Worm (Caenorhabditis elegans) whole organism, young adult: ENCODE measurements around the gene mppb-1.

Experiments
- C17E4.6 ChIP-seq: fragments of 200-800 bp; sonication (Bioruptor generic); IDR thresholded peaks from 2 replicates; pipeline ENCODE4 v1.3.6; 2022; ENCODE audit warnings: missing genetic modification reagents, missing genetic modification characterization, missing compliant biosample characterization
- D2030.7 ChIP-seq: fragments of 200-800 bp; sonication (Bioruptor generic); IDR thresholded peaks from 2 replicates; pipeline ENCODE4 v1.3.6; 2022; ENCODE audit warnings: missing genetic modification reagents, missing genetic modification characterization, missing compliant biosample characterization
- F37B4.10 ChIP-seq: fragments of 200-800 bp; sonication (Bioruptor generic); IDR thresholded peaks from 2 replicates; pipeline ENCODE4 v1.3.6; 2022; ENCODE audit warnings: missing genetic modification characterization, missing compliant biosample characterization
- Y53F4B.3 ChIP-seq: fragments of 200-800 bp; sonication (Bioruptor generic); IDR thresholded peaks from 2 replicates; pipeline ENCODE4 v1.3.6; 2022; ENCODE audit warnings: missing genetic modification reagents, missing genetic modification characterization, missing compliant biosample characterization
- Y79H2A.3 ChIP-seq: fragments of 200-800 bp; sonication (Bioruptor generic); conservative IDR thresholded peaks from 2 replicates; pipeline ENCODE4 v1.3.6; 2022; ENCODE audit warnings: missing genetic modification reagents, missing genetic modification characterization, missing compliant biosample characterization
- aptf-3 ChIP-seq: fragments of 200-800 bp; sonication (Bioruptor generic); IDR thresholded peaks from 2 replicates; pipeline ENCODE4 v1.3.6; 2022; ENCODE audit warnings: missing genetic modification characterization, missing compliant biosample characterization
- atf-7 ChIP-seq: sonication (generic microtip); optimal IDR thresholded peaks from 2 replicates; lab custom pipeline; 2017; ENCODE audit warnings: mild to moderate bottlenecking, missing genetic modification characterization, missing compliant biosample characterization
- attf-3 ChIP-seq: fragments of 200-800 bp; sonication (Bioruptor generic); conservative IDR thresholded peaks from 2 replicates; pipeline ENCODE4 v1.3.6; 2022; ENCODE audit warnings: missing genetic modification reagents, missing genetic modification characterization, missing compliant biosample characterization
- attf-5 ChIP-seq: fragments of 200-800 bp; sonication (Bioruptor generic); optimal IDR thresholded peaks from 2 replicates; lab custom pipeline; 2018; ENCODE audit warnings: mild to moderate bottlenecking, missing genetic modification characterization, missing compliant biosample characterization
- cebp-1 ChIP-seq, 2 experiments: fragments of 200-800 bp in 1 of 2; sonication (Bioruptor generic) in 1 of 2; sonication (generic microtip) in 1 of 2; IDR thresholded peaks in 1 of 2; optimal IDR thresholded peaks in 1 of 2; 2 replicates each; pipeline versions ENCODE4 v1.3.6 to Lab custom; 2017 to 2022; ENCODE audit warnings: missing compliant biosample characterization in 2 of 2, missing genetic modification characterization in 2 of 2, mild to moderate bottlenecking in 1 of 2, missing genetic modification reagents in 1 of 2, moderate library complexity in 1 of 2
- ceh-100 ChIP-seq: fragments of 200-800 bp; sonication (Bioruptor generic); IDR thresholded peaks from 2 replicates; pipeline ENCODE4 v1.3.6; 2022; ENCODE audit warnings: missing genetic modification reagents, missing genetic modification characterization, missing compliant biosample characterization
- ceh-79 ChIP-seq: sonication (generic microtip); optimal IDR thresholded peaks from 2 replicates; lab custom pipeline; 2017; ENCODE audit warnings: mild to moderate bottlenecking, missing genetic modification characterization, missing compliant biosample characterization
- ceh-91 ChIP-seq: fragments of 200-800 bp; sonication (Bioruptor generic); IDR thresholded peaks from 2 replicates; pipeline ENCODE4 v1.3.6; 2022; ENCODE audit warnings: missing genetic modification reagents, missing genetic modification characterization, missing compliant biosample characterization
- die-1 ChIP-seq: sonication (generic microtip); optimal IDR thresholded peaks from 2 replicates; lab custom pipeline; 2016; ENCODE audit warnings: missing genotype, mild to moderate bottlenecking, missing genetic modification characterization, missing compliant biosample characterization
- dpl-1 ChIP-seq: fragments of 150-350 bp; optimal IDR thresholded peaks from 2 replicates; lab custom pipeline; 2014; ENCODE audit warnings: missing biosample characterization, missing genetic modification reagents, missing genetic modification characterization
- efl-1 ChIP-seq: fragments of 150-350 bp; optimal IDR thresholded peaks from 2 replicates; lab custom pipeline; 2014; ENCODE audit warnings: missing biosample characterization, missing genetic modification reagents, missing genetic modification characterization
- egl-18 ChIP-seq: fragments of 200-800 bp; sonication (Bioruptor generic); IDR thresholded peaks from 2 replicates; pipeline ENCODE4 v1.3.6; 2022; ENCODE audit warnings: missing genetic modification reagents, missing genetic modification characterization, missing compliant biosample characterization
- egrh-3 ChIP-seq: fragments of 200-800 bp; sonication (Bioruptor generic); IDR thresholded peaks from 2 replicates; pipeline ENCODE4 v1.3.6; 2022; ENCODE audit warnings: missing genetic modification reagents, missing genetic modification characterization, missing compliant biosample characterization
- ets-4 ChIP-seq: fragments of 200-800 bp; sonication (Bioruptor generic); optimal IDR thresholded peaks from 2 replicates; lab custom pipeline; 2018; ENCODE audit warnings: mild to moderate bottlenecking, missing genetic modification characterization, missing compliant biosample characterization
- hrde-1 ChIP-seq: sonication (generic microtip); optimal IDR thresholded peaks from 2 replicates; lab custom pipeline; 2016; ENCODE audit warnings: missing genetic modification characterization, mild to moderate bottlenecking, missing compliant biosample characterization, moderate library complexity, missing genotype, missing genetic modification reagents, borderline replicate concordance
- let-607 ChIP-seq, 2 experiments: fragments of 200-800 bp in 1 of 2; sonication (Bioruptor generic) in 1 of 2; sonication (generic microtip) in 1 of 2; optimal IDR thresholded peaks; 2 replicates each; lab custom pipeline; 2016 to 2018; ENCODE audit warnings: mild to moderate bottlenecking in 2 of 2, missing compliant biosample characterization in 2 of 2, missing genetic modification characterization in 2 of 2, moderate library complexity in 2 of 2, missing genotype in 1 of 2
- lsy-27 ChIP-seq: sonication (generic microtip); optimal IDR thresholded peaks from 2 replicates; lab custom pipeline; 2017; ENCODE audit warnings: missing genetic modification characterization, mild to moderate bottlenecking, missing compliant biosample characterization, antibody characterized with exemption, missing genotype, borderline replicate concordance; ENCODE audit not compliant: insufficient read depth
- madf-10 ChIP-seq: sonication (generic microtip); optimal IDR thresholded peaks from 2 replicates; lab custom pipeline; 2016; ENCODE audit warnings: mild to moderate bottlenecking, missing genetic modification characterization, missing compliant biosample characterization
- madf-6 ChIP-seq: fragments of 200-800 bp; sonication (Bioruptor generic); IDR thresholded peaks from 2 replicates; pipeline ENCODE4 v1.3.6; 2022; ENCODE audit warnings: missing genetic modification reagents, missing genetic modification characterization, missing compliant biosample characterization
- nhr-120 ChIP-seq: fragments of 200-800 bp; sonication (Bioruptor generic); IDR thresholded peaks from 2 replicates; pipeline ENCODE4 v1.3.6; 2022; ENCODE audit warnings: missing genetic modification characterization, missing compliant biosample characterization
- pbrm-1 ChIP-seq: fragments of 200-800 bp; sonication (Bioruptor generic); IDR thresholded peaks from 2 replicates; pipeline ENCODE4 v1.3.6; 2022; ENCODE audit warnings: missing genetic modification reagents, missing genetic modification characterization, missing compliant biosample characterization
- pha-4 ChIP-seq: fragments of 150-350 bp; sonication (generic microtip); optimal IDR thresholded peaks from 2 replicates; lab custom pipeline; 2014; ENCODE audit warnings: missing biosample characterization, missing genetic modification reagents, missing genetic modification characterization
- snpc-4 ChIP-seq, 5 experiments: fragments of 150-350 bp in 1 of 5; sonication (generic microtip) in 4 of 5; optimal IDR thresholded peaks; 2 replicates each; lab custom pipeline; 2014 to 2018; ENCODE audit warnings: missing genetic modification characterization in 5 of 5, missing biosample characterization in 3 of 5, antibody characterized with exemption in 2 of 5, mild to moderate bottlenecking in 2 of 5, missing compliant biosample characterization in 2 of 5, missing genotype in 2 of 5, moderate library complexity in 2 of 5, missing genetic modification reagents in 1 of 5
- sptf-2 ChIP-seq: fragments of 200-800 bp; sonication (Bioruptor generic); optimal IDR thresholded peaks from 2 replicates; lab custom pipeline; 2018; ENCODE audit warnings: mild to moderate bottlenecking, missing genetic modification characterization, missing compliant biosample characterization
- ztf-22 ChIP-seq: fragments of 200-800 bp; sonication (Bioruptor generic); optimal IDR thresholded peaks from 2 replicates; lab custom pipeline; 2018; ENCODE audit warnings: mild to moderate bottlenecking, missing genetic modification characterization, moderate library complexity, missing compliant biosample characterization
- ztf-25 ChIP-seq: fragments of 200-800 bp; sonication (Bioruptor generic); IDR thresholded peaks from 2 replicates; pipeline ENCODE4 v1.3.6; 2022; ENCODE audit warnings: missing genetic modification reagents, missing genetic modification characterization, missing compliant biosample characterization

Gene mppb-1

ce11 chrIV:9051036-9051435 lies 23.4 kb upstream of the mppb-1 start:
- TF ChIP-seq snpc-4 (GFP tag; optimal IDR thresholded peaks at IDR 0.05; lab: Kevin White, UChicago): no peak
- no peak for TF ChIP-seq snpc-4 (tag; optimal IDR thresholded peaks at IDR 0.05; lab: Kevin White, UChicago)
- no peak for TF ChIP-seq egl-18
- no peak for TF ChIP-seq egrh-3 (GFP tag; lab: Robert Waterston, UW)
- TF ChIP-seq die-1 (tag; lab: Kevin White, UChicago): no peak
- no peak for TF ChIP-seq aptf-3 (GFP tag; lab: Robert Waterston, UW)
- TF ChIP-seq ceh-91 (GFP tag; lab: Robert Waterston, UW): no peak
- TF ChIP-seq F37B4.10 (GFP tag; lab: Robert Waterston, UW): no peak
- no peak for TF ChIP-seq Y53F4B.3 (GFP tag; lab: Robert Waterston, UW)
- TF ChIP-seq attf-5: no peak
- TF ChIP-seq, all 124 proteins: peak for 0

- TF ChIP-seq madf-6 (no peak), dpl-1 (GFP tag; lab: Kevin White, UChicago) (no peak), lsy-27 (tag; lab: Kevin White, UChicago) (no peak), efl-1 (GFP tag; lab: Kevin White, UChicago) (no peak), pbrm-1 (GFP tag; lab: Robert Waterston, UW) (no peak), D2030.7 (no peak), ceh-91 (GFP tag; lab: Robert Waterston, UW) (no peak), Y79H2A.3 (GFP tag; lab: Robert Waterston, UW) (no peak), ztf-25 (GFP tag; lab: Robert Waterston, UW) (no peak), attf-3 (GFP tag; lab: Robert Waterston, UW) (no peak), ceh-100 (GFP tag; lab: Robert Waterston, UW) (no peak), sptf-2 (no peak), ztf-22 (GFP tag; lab: Kevin White, UChicago) (no peak), madf-10 (no peak), F37B4.10 (GFP tag; lab: Robert Waterston, UW) (no peak), ceh-79 (tag; lab: Kevin White, UChicago) (no peak)
Measured at ce11 chrIV:9051510-9052175, 22.8 kb upstream of the mppb-1 start.

ce11 chrIV:9053403-9053802 lies 21.1 kb upstream of the mppb-1 start:
- TF ChIP-seq lsy-27 (tag; lab: Kevin White, UChicago) (no peak), efl-1 (GFP tag; lab: Kevin White, UChicago) (no peak), nhr-120 (GFP tag; lab: Robert Waterston, UW) (no peak), ztf-22 (GFP tag; lab: Kevin White, UChicago) (no peak), hrde-1 (tag; lab: Kevin White, UChicago) (no peak), atf-7 (tag; lab: Kevin White, UChicago) (no peak), C17E4.6 (GFP tag; lab: Robert Waterston, UW) (no peak), ets-4 (GFP tag; lab: Kevin White, UChicago) (no peak), let-607 (tag; optimal IDR thresholded peaks at IDR 0.05; lab: Kevin White, UChicago) (no peak)
- TF ChIP-seq, all 124 proteins: peak for 0

- TF ChIP-seq cebp-1 (GFP tag; IDR thresholded peaks at IDR 0.05; lab: Robert Waterston, UW) (no peak), cebp-1 (tag; optimal IDR thresholded peaks at IDR 0.05; lab: Kevin White, UChicago) (peak; percentile 25), pha-4 (tag; lab: Kevin White, UChicago) (no peak)
Measured at ce11 chrIV:9063518-9063917, 11.0 kb upstream of the mppb-1 start.
